Worm (Caenorhabditis elegans): ENCODE measurements around the gene F13A7.12.

- no peak for TF ChIP-seq C04F5.9 (tag; optimal IDR thresholded peaks at IDR 0.05)
- no peak for TF ChIP-seq nhr-76 (tag; optimal IDR thresholded peaks at IDR 0.05)
- TF ChIP-seq nhr-12 (tag; optimal IDR thresholded peaks at IDR 0.05): no peak
- no peak for TF ChIP-seq nhr-28 (tag; optimal IDR thresholded peaks at IDR 0.05)
Observed at ce11 chrV:16374676-16375075, 21.2 kb upstream of the F13A7.12 start, which contains the start of gene srv-34.

All from whole organism, L1 larva.